2 worm cellular contexts compared by ENCODE assay signal in the genomic region with DNA sequence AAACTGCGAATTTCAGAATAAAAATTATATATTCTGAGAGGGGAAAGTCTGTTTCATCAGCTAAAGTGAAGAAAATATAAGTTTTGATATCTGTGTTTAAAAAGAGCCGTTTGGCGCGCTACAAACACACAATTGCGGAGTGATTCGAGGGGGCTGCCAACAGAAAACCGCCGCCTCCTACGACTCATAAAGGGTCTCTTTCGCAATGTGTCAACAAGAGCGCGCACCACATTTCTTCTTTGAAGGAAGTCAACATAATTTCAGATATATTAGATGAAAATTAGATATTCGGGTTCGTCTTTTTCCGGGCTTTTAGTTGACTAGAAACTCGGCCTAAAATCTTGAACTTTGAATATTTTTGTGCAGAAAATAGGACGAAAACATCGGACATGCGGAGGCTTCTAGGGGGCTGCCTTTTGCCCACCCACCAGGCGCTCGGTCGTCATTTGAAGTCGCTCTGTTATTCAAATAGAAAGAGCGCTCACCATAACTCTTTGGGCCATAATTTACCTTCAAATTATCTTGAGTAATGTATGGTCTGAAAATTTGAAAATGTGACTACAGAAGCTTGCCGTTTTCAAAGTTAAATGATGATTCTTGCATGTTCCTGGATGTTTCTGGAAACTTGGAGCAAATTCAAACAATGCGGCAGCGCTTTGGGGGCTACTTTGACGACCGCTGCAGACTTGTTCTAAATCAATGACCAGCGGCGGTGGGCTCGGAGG.
TF ChIP-seq lines count a peak whose summit lies in the region.

No protein-coding gene starts in this region.

TF ChIP-seq in whole organism, L4 larva, 104 proteins besides CTCF, POLR2A, EP300 and RAD21 (continued from another document):
- TF ChIP-seq mdl-1 (tag; optimal IDR thresholded peaks at IDR 0.05; lab: Kevin White, UChicago) (peak; percentile 67 to 81), saeg-2 (GFP tag; IDR thresholded peaks at IDR 0.05; lab: Robert Waterston, UW) (peak; percentile 94), nhr-76 (tag; optimal IDR thresholded peaks at IDR 0.05; lab: Kevin White, UChicago) (no peak), egl-27 (tag; optimal IDR thresholded peaks at IDR 0.05; lab: Kevin White, UChicago) (no peak), cey-2 (tag; optimal IDR thresholded peaks at IDR 0.05; lab: Kevin White, UChicago; ENCODE audit: borderline replicate concordance, insufficient read depth) (no peak), ctbp-1 (GFP tag; IDR thresholded peaks at IDR 0.05; lab: Robert Waterston, UW) (peak; percentile 90), T26A8.4 (GFP tag; IDR thresholded peaks at IDR 0.05; lab: Robert Waterston, UW) (peak; percentile 93), zip-11 (GFP tag; IDR thresholded peaks at IDR 0.05; lab: Robert Waterston, UW) (no peak), lin-39 (tag; optimal IDR thresholded peaks at IDR 0.05; lab: Kevin White, UChicago) (peak; percentile 23), zfp-3 (GFP tag; conservative IDR thresholded peaks at IDR 0.05; lab: Robert Waterston, UW) (peak; percentile 93), Y5F2A.4 (GFP tag; optimal IDR thresholded peaks at IDR 0.05; lab: Kevin White, UChicago) (peak; percentile 54), nhr-102 (tag; optimal IDR thresholded peaks at IDR 0.05; lab: Kevin White, UChicago) (peak; percentile 96), ceh-62 (tag; optimal IDR thresholded peaks at IDR 0.05; lab: Kevin White, UChicago) (no peak), lin-13 (GFP tag; optimal IDR thresholded peaks at IDR 0.05; lab: Kevin White, UChicago) (peak; percentile 61), ztf-7 (tag; optimal IDR thresholded peaks at IDR 0.05; lab: Kevin White, UChicago) (no peak), F49E8.2 (tag; optimal IDR thresholded peaks at IDR 0.05; lab: Kevin White, UChicago; ENCODE audit: borderline replicate concordance) (no peak), mxl-3 (GFP tag; optimal IDR thresholded peaks at IDR 0.05; lab: Kevin White, UChicago) (peak; percentile 32), nhr-28 (tag; optimal IDR thresholded peaks at IDR 0.05; lab: Kevin White, UChicago) (peak; percentile 86), unc-39 (tag; optimal IDR thresholded peaks at IDR 0.05; lab: Kevin White, UChicago) (no peak), dpl-1 (GFP tag; optimal IDR thresholded peaks at IDR 0.05; lab: Kevin White, UChicago) (peak; percentile 72), nhr-25 (tag; optimal IDR thresholded peaks at IDR 0.05; lab: Kevin White, UChicago; ENCODE audit: borderline replicate concordance, insufficient read depth) (peak; percentile 94), lsy-2 (tag; optimal IDR thresholded peaks at IDR 0.05; lab: Kevin White, UChicago) (peak; percentile 74 to 86), zag-1 (tag; optimal IDR thresholded peaks at IDR 0.05; lab: Kevin White, UChicago) (peak; percentile 82), spr-1 (tag; optimal IDR thresholded peaks at IDR 0.05; lab: Kevin White, UChicago) (peak; percentile 95), sdz-12 (GFP tag; optimal IDR thresholded peaks at IDR 0.05; lab: Kevin White, UChicago) (peak; percentile 95), hmg-1.1 (GFP tag; IDR thresholded peaks at IDR 0.05; lab: Robert Waterston, UW) (peak; percentile 91), lim-7 (GFP tag; IDR thresholded peaks at IDR 0.05; lab: Robert Waterston, UW) (peak; percentile 48), egl-43 (GFP tag; IDR thresholded peaks at IDR 0.05; lab: Robert Waterston, UW) (no peak; the same call in none of the 2 replicates), F44E2.7 (GFP tag; IDR thresholded peaks at IDR 0.05; lab: Robert Waterston, UW) (no peak), hlh-30 (tag; optimal IDR thresholded peaks at IDR 0.05; lab: Kevin White, UChicago; ENCODE audit: insufficient read depth) (peak; percentile 73), ztf-11 (tag; optimal IDR thresholded peaks at IDR 0.05; lab: Kevin White, UChicago) (no peak), D1046.2 (GFP tag; IDR thresholded peaks at IDR 0.05; lab: Robert Waterston, UW) (peak; percentile 84; the same call in 1 of the 2 replicates), dve-1 (tag; optimal IDR thresholded peaks at IDR 0.05; lab: Kevin White, UChicago; ENCODE audit: insufficient read depth) (peak; percentile 77), snpc-1.2 (GFP tag; IDR thresholded peaks at IDR 0.05; lab: Robert Waterston, UW) (no peak), ceh-32 (tag; optimal IDR thresholded peaks at IDR 0.05; lab: Kevin White, UChicago; ENCODE audit: poor library complexity) (peak; percentile 66), pha-4 (GFP tag; IDR thresholded peaks at IDR 0.05; lab: Robert Waterston, UW) (peak; percentile 91), pha-4 (tag; optimal IDR thresholded peaks at IDR 0.05; lab: Kevin White, UChicago) (no peak), aha-1 (tag; lab: Kevin White, UChicago) (peak; percentile 98), skn-1 (tag; optimal IDR thresholded peaks at IDR 0.05; lab: Kevin White, UChicago) (no peak), R02D3.7 (tag; optimal IDR thresholded peaks at IDR 0.05; lab: Kevin White, UChicago) (peak; percentile 32), attf-4 (tag; optimal IDR thresholded peaks at IDR 0.05; lab: Kevin White, UChicago) (peak; percentile 44), nhr-111 (GFP tag; optimal IDR thresholded peaks at IDR 0.05; lab: Kevin White, UChicago) (no peak), ceh-82 (tag; optimal IDR thresholded peaks at IDR 0.05; lab: Kevin White, UChicago) (no peak), madf-9 (GFP tag; conservative IDR thresholded peaks at IDR 0.05; lab: Robert Waterston, UW) (peak; percentile 75), snpc-4 (tag; optimal IDR thresholded peaks at IDR 0.05; lab: Kevin White, UChicago) (no peak), pqm-1 (tag; optimal IDR thresholded peaks at IDR 0.05; lab: Kevin White, UChicago) (peak; percentile 50), fos-1 (tag; optimal IDR thresholded peaks at IDR 0.05; lab: Kevin White, UChicago) (peak; percentile 80), unc-62 (GFP tag; optimal IDR thresholded peaks at IDR 0.05 in 1 of 2; lab: Kevin White, UChicago) (peak; percentile 76 to 97), unc-62 (tag; optimal IDR thresholded peaks at IDR 0.05; lab: Kevin White, UChicago) (no peak), spr-3 (GFP tag; optimal IDR thresholded peaks at IDR 0.05; lab: Kevin White, UChicago) (peak; percentile 95), zip-2 (tag; optimal IDR thresholded peaks at IDR 0.05; lab: Kevin White, UChicago) (peak; percentile 47), nhr-11 (tag; optimal IDR thresholded peaks at IDR 0.05; lab: Kevin White, UChicago) (peak; percentile 65), lir-3 (tag; optimal IDR thresholded peaks at IDR 0.05; lab: Kevin White, UChicago) (peak; percentile 16), lin-29 (GFP tag; IDR thresholded peaks at IDR 0.05; lab: Robert Waterston, UW) (peak; percentile 92), ZK546.5 (tag; optimal IDR thresholded peaks at IDR 0.05; lab: Kevin White, UChicago) (peak; percentile 8 to 79)

TF ChIP-seq in whole organism, late embryonic, 69 proteins besides CTCF, POLR2A, EP300 and RAD21 (continued from another document):
- TF ChIP-seq K09A11.1 (tag; optimal IDR thresholded peaks at IDR 0.05; lab: Kevin White, UChicago; ENCODE audit: insufficient read depth) (peak; percentile 96), ceh-31 (tag; optimal IDR thresholded peaks at IDR 0.05; lab: Kevin White, UChicago) (peak; percentile 96), ceh-30 (tag; optimal IDR thresholded peaks at IDR 0.05; lab: Kevin White, UChicago) (peak; percentile 43), Y22D7AL.16 (tag; optimal IDR thresholded peaks at IDR 0.05; lab: Kevin White, UChicago) (peak; percentile 97), fkh-6 (tag; optimal IDR thresholded peaks at IDR 0.05; lab: Kevin White, UChicago) (peak; percentile 49), ceh-48 (tag; optimal IDR thresholded peaks at IDR 0.05; lab: Kevin White, UChicago) (peak; percentile 78), hlh-8 (tag; optimal IDR thresholded peaks at IDR 0.05; lab: Kevin White, UChicago) (peak; percentile 84), pros-1 (tag; optimal IDR thresholded peaks at IDR 0.05; lab: Kevin White, UChicago) (peak; percentile 77), nhr-232 (tag; optimal IDR thresholded peaks at IDR 0.05; lab: Kevin White, UChicago) (peak; percentile 40), che-1 (tag; optimal IDR thresholded peaks at IDR 0.05; lab: Kevin White, UChicago) (peak; percentile 88), zip-5 (tag; optimal IDR thresholded peaks at IDR 0.05; lab: Kevin White, UChicago) (peak; percentile 58), syd-9 (tag; optimal IDR thresholded peaks at IDR 0.05; lab: Kevin White, UChicago) (peak; percentile 97), hlh-15 (tag; optimal IDR thresholded peaks at IDR 0.05; lab: Kevin White, UChicago) (peak; percentile 82), ceh-19 (GFP tag; optimal IDR thresholded peaks at IDR 0.05; lab: Kevin White, UChicago) (peak; percentile 97)
TF ChIP-seq in whole organism, late embryonic: peak in this region for 64.
